Worm (Caenorhabditis elegans): Measurements from ENCODE around the gene pas-2.

DNA sequence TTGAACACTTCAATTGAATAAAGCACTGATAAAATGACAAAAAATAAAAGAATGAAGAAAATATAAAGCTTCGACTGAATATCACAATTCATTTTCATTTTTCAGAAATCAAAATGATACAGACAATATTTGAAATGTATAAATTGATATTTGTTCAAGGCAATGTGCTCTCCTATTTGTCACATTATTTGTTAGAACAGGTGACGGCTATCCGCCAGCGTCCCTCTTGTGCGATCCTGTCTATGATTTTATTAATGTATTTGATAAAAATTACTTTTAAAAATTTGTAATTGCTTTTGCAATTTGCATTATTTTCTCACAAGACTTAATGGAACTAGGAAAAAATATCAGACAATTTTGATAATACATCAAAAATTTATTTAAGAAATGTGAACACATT lies 16.1 kb upstream of the pas-2 start, which contains the start of gene F28H7.7:
- TF ChIP-seq elt-3 (tag; optimal IDR thresholded peaks at IDR 0.05): no peak
- TF ChIP-seq ztf-11 (tag; optimal IDR thresholded peaks at IDR 0.05): no peak
- no peak for TF ChIP-seq unc-39 (tag; optimal IDR thresholded peaks at IDR 0.05)
- TF ChIP-seq lin-39 (tag; optimal IDR thresholded peaks at IDR 0.05): no peak
- no peak for TF ChIP-seq nhr-237 (tag; optimal IDR thresholded peaks at IDR 0.05)

All from whole organism, L3 larva.